Fruit fly (Drosophila melanogaster): Measurements from ENCODE around the gene Or85f.

dm6 chr3R:9448320-9448719 is 50.3 kb downstream of the Or85f start:
- TF ChIP-seq Pif1A (GFP tag; optimal IDR thresholded peaks at IDR 0.05), result no peak
- TF ChIP-seq CG4496 (GFP tag; IDR thresholded peaks at IDR 0.05), result no peak
- TF ChIP-seq CG13204 (GFP tag; optimal IDR thresholded peaks at IDR 0.05), result no peak
- TF ChIP-seq CG8159 (tag; optimal IDR thresholded peaks at IDR 0.05), result no peak
- no peak for TF ChIP-seq Pif1B (GFP tag; optimal IDR thresholded peaks at IDR 0.05)
- no peak for TF ChIP-seq CG10348 (GFP tag; IDR thresholded peaks at IDR 0.05)
- TF ChIP-seq EcR (GFP tag; optimal IDR thresholded peaks at IDR 0.05), result no peak

Measured in whole organism, pupa.